Fruit fly (Drosophila melanogaster): ENCODE results near the gene miple1.

Gene miple1

dm6 chr3L:284253-284652 lies 17.2 kb downstream of the miple1 start:
- TF ChIP-seq OdsH (GFP tag; optimal IDR thresholded peaks at IDR 0.05) = no peak
- no peak for TF ChIP-seq lola (GFP tag; optimal IDR thresholded peaks at IDR 0.05)
- TF ChIP-seq rgr (GFP tag; optimal IDR thresholded peaks at IDR 0.05) = no peak
- TF ChIP-seq jim (GFP tag; optimal IDR thresholded peaks at IDR 0.05) = no peak
- no peak for TF ChIP-seq HLH106 (tag; optimal IDR thresholded peaks at IDR 0.05)
- no peak for TF ChIP-seq ey (GFP tag; optimal IDR thresholded peaks at IDR 0.05)
- no peak for TF ChIP-seq GATAd (GFP tag; optimal IDR thresholded peaks at IDR 0.05)
- no peak for TF ChIP-seq psq (GFP tag; optimal IDR thresholded peaks at IDR 0.05)
- no peak for TF ChIP-seq pan (optimal IDR thresholded peaks at IDR 0.05)
- TF ChIP-seq CG32264 (GFP tag; optimal IDR thresholded peaks at IDR 0.05) = no peak
- no peak for TF ChIP-seq sv (GFP tag; optimal IDR thresholded peaks at IDR 0.05)
- no peak for TF ChIP-seq usp (GFP tag; optimal IDR thresholded peaks at IDR 0.05)
- no peak for TF ChIP-seq Hr78 (GFP tag; optimal IDR thresholded peaks at IDR 0.05)
- no peak for TF ChIP-seq dmrt93B (GFP tag; optimal IDR thresholded peaks at IDR 0.05)
- no peak for TF ChIP-seq Abd-B (GFP tag; optimal IDR thresholded peaks at IDR 0.05)
- no peak for TF ChIP-seq sage (GFP tag; optimal IDR thresholded peaks at IDR 0.05)
- no peak for TF ChIP-seq Hr83 (GFP tag; optimal IDR thresholded peaks at IDR 0.05; ENCODE audit: poor library complexity, severe bottlenecking)

DNA sequence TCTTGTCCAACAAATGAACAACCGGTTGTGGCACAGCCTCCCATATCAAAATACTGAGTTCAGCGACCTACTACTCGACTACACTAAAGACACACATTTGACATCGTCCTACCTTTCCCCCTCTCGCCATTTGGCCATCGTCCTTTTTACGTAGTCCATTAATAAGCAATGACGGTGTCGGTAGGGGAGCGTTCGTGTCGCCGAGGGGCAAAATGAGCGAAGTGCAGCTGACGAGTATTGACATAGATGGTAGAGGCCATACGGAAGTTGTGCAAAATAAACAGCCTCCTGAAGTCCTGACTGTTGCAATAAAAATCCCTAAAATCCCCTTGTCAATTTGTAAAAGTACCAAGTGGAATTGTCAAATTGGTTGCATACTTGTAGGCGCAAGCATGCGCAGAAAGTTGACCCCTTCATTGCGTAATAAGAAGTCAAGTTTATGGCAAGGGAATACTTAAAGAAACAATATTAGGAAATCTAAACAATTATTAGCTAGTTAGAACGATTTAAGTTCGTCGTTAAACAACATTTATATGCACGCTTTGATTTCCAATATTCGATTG lies 24.6 kb downstream of the miple1 start:
- no peak for TF ChIP-seq Hr83 (GFP tag; optimal IDR thresholded peaks at IDR 0.05; ENCODE audit: poor library complexity, severe bottlenecking)
- TF ChIP-seq Vsx2 (GFP tag; optimal IDR thresholded peaks at IDR 0.05; ENCODE audit: partially characterized antibody) = peak; percentile 53
- TF ChIP-seq Myc (optimal IDR thresholded peaks at IDR 0.05) = peak; percentile 72
- no peak for TF ChIP-seq CG32264 (GFP tag; optimal IDR thresholded peaks at IDR 0.05)
- TF ChIP-seq dmrt93B (GFP tag; optimal IDR thresholded peaks at IDR 0.05) = no peak
- peak; percentile 72 for TF ChIP-seq N (GFP tag; optimal IDR thresholded peaks at IDR 0.05)
- TF ChIP-seq Hr78 (GFP tag; optimal IDR thresholded peaks at IDR 0.05) = peak; percentile 10
- peak; percentile 15 for TF ChIP-seq Dif (GFP tag; optimal IDR thresholded peaks at IDR 0.05; ENCODE audit: partially characterized antibody)

dm6 chr3L:292146-292776 lies 25.2 kb downstream of the miple1 start:
- TF ChIP-seq h (GFP tag; optimal IDR thresholded peaks at IDR 0.05) (peak; percentile 35), Hnf4 (GFP tag; optimal IDR thresholded peaks at IDR 0.05) (no peak), Mio (GFP tag; optimal IDR thresholded peaks at IDR 0.05) (no peak), OdsH (GFP tag; optimal IDR thresholded peaks at IDR 0.05) (no peak), Hr78 (GFP tag; optimal IDR thresholded peaks at IDR 0.05) (no peak), Dfd (GFP tag; optimal IDR thresholded peaks at IDR 0.05) (no peak), CG9705 (GFP tag; optimal IDR thresholded peaks at IDR 0.05) (no peak), Jra (GFP tag; optimal IDR thresholded peaks at IDR 0.05) (no peak), sv (GFP tag; optimal IDR thresholded peaks at IDR 0.05) (no peak), br (GFP tag; optimal IDR thresholded peaks at IDR 0.05) (no peak), CrebA (GFP tag; optimal IDR thresholded peaks at IDR 0.05; ENCODE audit: borderline replicate concordance) (no peak), HLH106 (tag; optimal IDR thresholded peaks at IDR 0.05) (peak; percentile 6), Rel (GFP tag; optimal IDR thresholded peaks at IDR 0.05) (no peak), Rel (tag; optimal IDR thresholded peaks at IDR 0.05) (peak; percentile 44), sage (GFP tag; optimal IDR thresholded peaks at IDR 0.05) (no peak), pan (optimal IDR thresholded peaks at IDR 0.05) (no peak), Abd-B (GFP tag; optimal IDR thresholded peaks at IDR 0.05) (no peak), Dif (GFP tag; optimal IDR thresholded peaks at IDR 0.05; ENCODE audit: partially characterized antibody) (no peak), psq (GFP tag; optimal IDR thresholded peaks at IDR 0.05) (no peak), rgr (GFP tag; optimal IDR thresholded peaks at IDR 0.05) (peak; percentile 50), ey (GFP tag; optimal IDR thresholded peaks at IDR 0.05) (no peak), Vsx2 (GFP tag; optimal IDR thresholded peaks at IDR 0.05; ENCODE audit: partially characterized antibody) (no peak), Myc (optimal IDR thresholded peaks at IDR 0.05) (peak; percentile 28), N (GFP tag; optimal IDR thresholded peaks at IDR 0.05) (no peak), usp (GFP tag; optimal IDR thresholded peaks at IDR 0.05) (no peak), lola (GFP tag; optimal IDR thresholded peaks at IDR 0.05) (no peak), foxo (GFP tag; optimal IDR thresholded peaks at IDR 0.05) (no peak), woc (GFP tag; optimal IDR thresholded peaks at IDR 0.05) (no peak), brk (GFP tag; optimal IDR thresholded peaks at IDR 0.05) (no peak), fru (GFP tag; optimal IDR thresholded peaks at IDR 0.05) (no peak), dmrt93B (GFP tag; optimal IDR thresholded peaks at IDR 0.05) (no peak), Sp1 (GFP tag; optimal IDR thresholded peaks at IDR 0.05) (no peak), GATAd (GFP tag; optimal IDR thresholded peaks at IDR 0.05) (no peak), dl (GFP tag; optimal IDR thresholded peaks at IDR 0.05; ENCODE audit: insufficient read depth in 1 of 2, partially characterized antibody in 2 of 2) (no peak), tai (GFP tag; optimal IDR thresholded peaks at IDR 0.05) (no peak), dsf (GFP tag; optimal IDR thresholded peaks at IDR 0.05; ENCODE audit: borderline replicate concordance) (no peak), jim (GFP tag; optimal IDR thresholded peaks at IDR 0.05) (no peak), CG32264 (GFP tag; optimal IDR thresholded peaks at IDR 0.05) (no peak), Hr83 (GFP tag; optimal IDR thresholded peaks at IDR 0.05; ENCODE audit: poor library complexity, severe bottlenecking) (no peak)

Data from whole organism, wandering third instar larva.